Fruit fly (Drosophila melanogaster): ENCODE measurements around the gene CG17026.

CG17026 gene

dm6 chr3L:16011319-16012210 lies 36.4 kb downstream of the CG17026 start, which contains the start of gene mib1 (continued):
- TF ChIP-seq Oaz (GFP tag; IDR thresholded peaks at IDR 0.05) (no peak), CG15514 (GFP tag; optimal IDR thresholded peaks at IDR 0.05) (peak; percentile 71), CG6765 (GFP tag; optimal IDR thresholded peaks at IDR 0.05) (no peak), CG9932 (GFP tag; IDR thresholded peaks at IDR 0.05) (peak; percentile 51; the same call in 1 of the 2 replicates), wek (GFP tag; optimal IDR thresholded peaks at IDR 0.05) (no peak), repo (GFP tag; optimal IDR thresholded peaks at IDR 0.05) (no peak), sima (GFP tag; optimal IDR thresholded peaks at IDR 0.05) (no peak), zfh2 (GFP tag; optimal IDR thresholded peaks at IDR 0.05) (peak; percentile 32), Hr39 (optimal IDR thresholded peaks at IDR 0.05) (peak; percentile 65), CG18619 (GFP tag; optimal IDR thresholded peaks at IDR 0.05) (no peak), ems (GFP tag; optimal IDR thresholded peaks at IDR 0.05) (peak; percentile 38), Dp (GFP tag; optimal IDR thresholded peaks at IDR 0.05) (peak; percentile 50), Mes4 (GFP tag; optimal IDR thresholded peaks at IDR 0.05) (no peak), Nf-YC (tag; optimal IDR thresholded peaks at IDR 0.05) (peak; percentile 53), CTCF (GFP tag; optimal IDR thresholded peaks at IDR 0.05) (peak; percentile 63), Chrac-16 (GFP tag; optimal IDR thresholded peaks at IDR 0.05) (no peak), HLH54F (GFP tag; optimal IDR thresholded peaks at IDR 0.05) (no peak), Ravus (GFP tag; IDR thresholded peaks at IDR 0.05) (no peak), Hey (tag; optimal IDR thresholded peaks at IDR 0.05) (no peak), CG14667 (GFP tag; IDR thresholded peaks at IDR 0.05) (no peak), hb (GFP tag; IDR thresholded peaks at IDR 0.05; ENCODE audit: partially characterized antibody) (peak; percentile 84), ftz-f1 (GFP tag; optimal IDR thresholded peaks at IDR 0.05) (peak; percentile 64), slp2 (GFP tag; optimal IDR thresholded peaks at IDR 0.05) (no peak), CG7987 (GFP tag; optimal IDR thresholded peaks at IDR 0.05) (peak; percentile 75), CG4282 (GFP tag; optimal IDR thresholded peaks at IDR 0.05) (peak; percentile 6), Lpt (GFP tag; optimal IDR thresholded peaks at IDR 0.05) (no peak), CG33213 (GFP tag; optimal IDR thresholded peaks at IDR 0.05) (peak; percentile 86), p53 (GFP tag; optimal IDR thresholded peaks at IDR 0.05) (no peak), Sry-β (GFP tag; optimal IDR thresholded peaks at IDR 0.05) (peak; percentile 58), CG1529 (GFP tag; optimal IDR thresholded peaks at IDR 0.05) (no peak), Sin3A (optimal IDR thresholded peaks at IDR 0.05) (peak; percentile 90), ERR (GFP tag; optimal IDR thresholded peaks at IDR 0.05) (no peak), CG43689 (GFP tag; IDR thresholded peaks at IDR 0.05) (no peak), C15 (GFP tag; IDR thresholded peaks at IDR 0.05) (no peak), H2.0 (GFP tag; IDR thresholded peaks at IDR 0.05) (no peak), gcm2 (GFP tag; optimal IDR thresholded peaks at IDR 0.05) (no peak), phol (tag; optimal IDR thresholded peaks at IDR 0.05) (peak; percentile 62), CG7928 (GFP tag; optimal IDR thresholded peaks at IDR 0.05) (no peak), dpn (GFP tag; optimal IDR thresholded peaks at IDR 0.05) (peak in 1 of 2 experiments; percentile 32), CG7556 (GFP tag; optimal IDR thresholded peaks at IDR 0.05) (peak; percentile 22), CG11093 (GFP tag; IDR thresholded peaks at IDR 0.05) (no peak), CrebB (tag; optimal IDR thresholded peaks at IDR 0.05) (peak; percentile 74), CG15011 (GFP tag; optimal IDR thresholded peaks at IDR 0.05) (no peak), tll (GFP tag; optimal IDR thresholded peaks at IDR 0.05) (peak in 1 of 2 experiments; percentile 42), bigmax (GFP tag; optimal IDR thresholded peaks at IDR 0.05) (peak; percentile 15), CG3838 (GFP tag; optimal IDR thresholded peaks at IDR 0.05) (no peak), Sox102F (GFP tag; optimal IDR thresholded peaks at IDR 0.05) (no peak), BEAF-32 (GFP tag; optimal IDR thresholded peaks at IDR 0.05) (peak; percentile 92)

Data from whole organism, embryonic.